Worm (Caenorhabditis elegans) whole organism, L4 larva: ENCODE data around the gene ttr-38.

Experiments used
- F49E8.2 ChIP-seq: sonication (generic microtip); optimal IDR thresholded peaks from 2 replicates; lab custom pipeline; 2016; ENCODE audit warnings: missing compliant biosample characterization, mild to moderate bottlenecking, missing genetic modification characterization, borderline replicate concordance
- T26A8.4 ChIP-seq: fragments of 200-800 bp; sonication (Bioruptor generic); IDR thresholded peaks from 2 replicates; pipeline ENCODE4 v1.3.6; 2022; ENCODE audit warnings: missing genetic modification characterization, missing compliant biosample characterization
- Y48G9A.11 ChIP-seq: fragments of 200-800 bp; sonication (Bioruptor generic); IDR thresholded peaks from 2 replicates; pipeline ENCODE4 v1.3.6; 2022; ENCODE audit warnings: missing genetic modification reagents, missing genetic modification characterization, missing compliant biosample characterization
- aha-1 ChIP-seq: fragments of 150-350 bp; peaks from one replicate; lab custom pipeline; 2014; ENCODE audit warnings: missing biosample characterization, missing genetic modification characterization
- ama-1 ChIP-seq: fragments of 150-350 bp; optimal IDR thresholded peaks from 2 replicates; lab custom pipeline; 2014; ENCODE audit warnings: inconsistent platforms, mixed read lengths
- ceh-28 ChIP-seq: fragments of 150-350 bp; optimal IDR thresholded peaks from 2 replicates; lab custom pipeline; 2014; ENCODE audit warnings: missing biosample characterization, missing genetic modification reagents, missing genetic modification characterization
- ceh-82 ChIP-seq: sonication (generic microtip); optimal IDR thresholded peaks from 2 replicates; lab custom pipeline; 2017; ENCODE audit warnings: missing biosample characterization, missing genetic modification characterization
- daf-16 ChIP-seq, 3 experiments: sonication (generic microtip); optimal IDR thresholded peaks; 2 replicates each; lab custom pipeline; 2016 to 2017; ENCODE audit warnings: missing genetic modification characterization in 3 of 3, missing genetic modification reagents in 3 of 3, mild to moderate bottlenecking in 2 of 3, missing compliant biosample characterization in 2 of 3, missing biosample characterization in 1 of 3, moderate library complexity in 1 of 3
- dmd-6 ChIP-seq: fragments of 200-800 bp; sonication (Bioruptor generic); IDR thresholded peaks from 2 replicates; pipeline ENCODE4 v1.3.6; 2022; ENCODE audit warnings: missing genetic modification reagents, missing genetic modification characterization, missing compliant biosample characterization
- dve-1 ChIP-seq: sonication (generic microtip); optimal IDR thresholded peaks from 2 replicates; lab custom pipeline; 2017; ENCODE audit warnings: antibody characterized with exemption, mild to moderate bottlenecking, missing genetic modification characterization, missing compliant biosample characterization; ENCODE audit not compliant: insufficient read depth
- egl-27 ChIP-seq: sonication (generic microtip); optimal IDR thresholded peaks from 3 replicates; lab custom pipeline; 2017; ENCODE audit warnings: missing biosample characterization, missing genetic modification reagents, missing genetic modification characterization
- fkh-10 ChIP-seq: fragments of 150-350 bp; optimal IDR thresholded peaks from 2 replicates; lab custom pipeline; 2014; ENCODE audit warnings: missing biosample characterization, missing genetic modification reagents, missing genetic modification characterization
- fos-1 ChIP-seq: fragments of 150-350 bp; optimal IDR thresholded peaks from 2 replicates; lab custom pipeline; 2014; ENCODE audit warnings: missing biosample characterization, missing genetic modification characterization
- gei-8 ChIP-seq: fragments of 200-800 bp; sonication (Bioruptor generic); optimal IDR thresholded peaks from 2 replicates; lab custom pipeline; 2018; ENCODE audit warnings: mild to moderate bottlenecking, missing genetic modification characterization, missing compliant biosample characterization
- hlh-30 ChIP-seq: sonication (generic microtip); optimal IDR thresholded peaks from 2 replicates; lab custom pipeline; 2017; ENCODE audit warnings: antibody characterized with exemption, mild to moderate bottlenecking, missing genetic modification characterization, missing compliant biosample characterization; ENCODE audit not compliant: insufficient read depth
- jun-1 ChIP-seq: fragments of 150-350 bp; optimal IDR thresholded peaks from 2 replicates; lab custom pipeline; 2014; ENCODE audit warnings: missing biosample characterization, missing genetic modification reagents, missing genetic modification characterization
- lin-13 ChIP-seq: fragments of 150-350 bp; optimal IDR thresholded peaks from 2 replicates; lab custom pipeline; 2014; ENCODE audit warnings: missing biosample characterization, missing genetic modification reagents, missing genetic modification characterization
- lin-15B ChIP-seq: fragments of 150-350 bp; sonication (generic microtip); optimal IDR thresholded peaks from 3 replicates; lab custom pipeline; 2014; ENCODE audit warnings: missing biosample characterization, missing genetic modification characterization
- lsy-2 ChIP-seq, 2 experiments: fragments of 150-350 bp in 1 of 2; sonication (generic microtip) in 1 of 2; optimal IDR thresholded peaks; 2 replicates each; lab custom pipeline; 2014 to 2017; ENCODE audit warnings: missing biosample characterization in 2 of 2, missing genetic modification characterization in 2 of 2
- mes-2 ChIP-seq: sonication (generic microtip); optimal IDR thresholded peaks from 2 replicates; lab custom pipeline; 2016; ENCODE audit warnings: missing genotype, mild to moderate bottlenecking, missing genetic modification characterization, missing compliant biosample characterization; ENCODE audit not compliant: poor library complexity, severe bottlenecking
- nhr-102 ChIP-seq: sonication (generic microtip); optimal IDR thresholded peaks from 2 replicates; lab custom pipeline; 2016; ENCODE audit warnings: mild to moderate bottlenecking, missing genetic modification characterization, moderate library complexity, missing compliant biosample characterization
- nhr-111 ChIP-seq: fragments of 200-800 bp; sonication (Bioruptor generic); optimal IDR thresholded peaks from 2 replicates; lab custom pipeline; 2018; ENCODE audit warnings: mild to moderate bottlenecking, missing genetic modification characterization, missing compliant biosample characterization
- nhr-25 ChIP-seq: sonication (generic microtip); optimal IDR thresholded peaks from 2 replicates; lab custom pipeline; 2017; ENCODE audit warnings: missing genetic modification characterization, mild to moderate bottlenecking, missing compliant biosample characterization, antibody characterized with exemption, moderate library complexity, borderline replicate concordance; ENCODE audit not compliant: insufficient read depth
- nhr-28 ChIP-seq: fragments of 150-350 bp; optimal IDR thresholded peaks from 2 replicates; lab custom pipeline; 2014; ENCODE audit warnings: missing biosample characterization, missing genetic modification characterization
- nhr-41 ChIP-seq: fragments of 200-800 bp; sonication (Bioruptor generic); IDR thresholded peaks from 2 replicates; pipeline ENCODE4 v1.3.6; 2022; ENCODE audit warnings: missing genetic modification reagents, missing genetic modification characterization, missing compliant biosample characterization
- nhr-48 ChIP-seq: sonication (generic microtip); optimal IDR thresholded peaks from 2 replicates; lab custom pipeline; 2016; ENCODE audit warnings: mild to moderate bottlenecking, missing genetic modification characterization, missing compliant biosample characterization
- nhr-6 ChIP-seq: fragments of 150-350 bp; optimal IDR thresholded peaks from 2 replicates; lab custom pipeline; 2014; ENCODE audit warnings: missing biosample characterization, missing genetic modification characterization
- nhr-76 ChIP-seq: fragments of 150-350 bp; optimal IDR thresholded peaks from 2 replicates; lab custom pipeline; 2014; ENCODE audit warnings: missing biosample characterization, missing genetic modification characterization
- nhr-77 ChIP-seq: fragments of 150-350 bp; optimal IDR thresholded peaks from 2 replicates; lab custom pipeline; 2014; ENCODE audit warnings: missing biosample characterization, missing genetic modification characterization
- pha-4 ChIP-seq, 2 experiments: fragments of 150-350 bp in 1 of 2; fragments of 200-800 bp in 1 of 2; sonication (Bioruptor generic) in 1 of 2; IDR thresholded peaks in 1 of 2; optimal IDR thresholded peaks in 1 of 2; 2 replicates each; pipeline versions ENCODE4 v1.3.6 to Lab custom; 2014 to 2022; ENCODE audit warnings: missing genetic modification characterization in 2 of 2, missing genetic modification reagents in 2 of 2, missing biosample characterization in 1 of 2, missing compliant biosample characterization in 1 of 2
- pqm-1 ChIP-seq: sonication (generic microtip); optimal IDR thresholded peaks from 2 replicates; lab custom pipeline; 2017; ENCODE audit warnings: missing biosample characterization, missing genetic modification characterization
- snpc-1.2 ChIP-seq: fragments of 200-800 bp; sonication (Bioruptor generic); IDR thresholded peaks from 2 replicates; pipeline ENCODE4 v1.3.6; 2022; ENCODE audit warnings: missing genetic modification reagents, missing genetic modification characterization, missing compliant biosample characterization
- spr-1 ChIP-seq: sonication (generic microtip); optimal IDR thresholded peaks from 2 replicates; lab custom pipeline; 2016; ENCODE audit warnings: mild to moderate bottlenecking, missing genetic modification characterization, missing compliant biosample characterization
- unc-39 ChIP-seq: sonication (generic microtip); optimal IDR thresholded peaks from 2 replicates; lab custom pipeline; 2017; ENCODE audit warnings: missing biosample characterization, missing genetic modification characterization
- unc-62 ChIP-seq, 3 experiments: fragments of 150-350 bp in 1 of 3; sonication (generic microtip); optimal IDR thresholded peaks in 2 of 3; peaks in 1 of 3; 1 replicate in 1 of 3; 2 replicates in 2 of 3; lab custom pipeline; 2014 to 2017; ENCODE audit warnings: missing biosample characterization in 3 of 3, missing genetic modification characterization in 3 of 3, missing genetic modification reagents in 3 of 3, missing genotype in 1 of 3
- zip-11 ChIP-seq: fragments of 200-800 bp; sonication (Bioruptor generic); IDR thresholded peaks from 2 replicates; pipeline ENCODE4 v1.3.6; 2022; ENCODE audit warnings: missing genetic modification characterization, missing compliant biosample characterization
- ztf-7 ChIP-seq: fragments of 150-350 bp; optimal IDR thresholded peaks from 2 replicates; lab custom pipeline; 2014; ENCODE audit warnings: missing biosample characterization, missing genetic modification characterization

ttr-38 gene

DNA sequence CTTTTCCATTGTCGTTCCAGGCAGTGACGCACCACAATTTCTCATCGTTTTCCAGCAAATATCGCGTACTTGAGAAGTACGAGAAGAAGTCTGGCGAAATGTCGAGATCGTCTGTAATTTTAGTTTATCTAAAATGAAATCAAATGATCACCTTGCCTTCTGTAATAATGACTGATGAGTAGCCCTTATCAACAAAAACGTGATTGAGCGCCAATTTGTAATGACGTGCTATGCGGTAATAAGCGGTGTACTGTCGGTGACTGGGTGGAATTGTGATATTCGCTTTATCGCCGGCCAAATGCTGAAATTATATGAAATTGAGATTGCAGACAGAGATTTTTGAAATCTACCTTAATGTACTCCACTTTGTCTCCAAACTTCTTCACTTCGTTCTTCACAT is 18.8 kb downstream of the ttr-38 start (continued):
- TF ChIP-seq Y48G9A.11 = no peak
- no peak for TF ChIP-seq jun-1 (tag; lab: Kevin White, UChicago)
- TF ChIP-seq nhr-41 (GFP tag; lab: Robert Waterston, UW) = no peak
- TF ChIP-seq mes-2 = no peak
- no peak for TF ChIP-seq ceh-82 (tag; lab: Kevin White, UChicago)

DNA sequence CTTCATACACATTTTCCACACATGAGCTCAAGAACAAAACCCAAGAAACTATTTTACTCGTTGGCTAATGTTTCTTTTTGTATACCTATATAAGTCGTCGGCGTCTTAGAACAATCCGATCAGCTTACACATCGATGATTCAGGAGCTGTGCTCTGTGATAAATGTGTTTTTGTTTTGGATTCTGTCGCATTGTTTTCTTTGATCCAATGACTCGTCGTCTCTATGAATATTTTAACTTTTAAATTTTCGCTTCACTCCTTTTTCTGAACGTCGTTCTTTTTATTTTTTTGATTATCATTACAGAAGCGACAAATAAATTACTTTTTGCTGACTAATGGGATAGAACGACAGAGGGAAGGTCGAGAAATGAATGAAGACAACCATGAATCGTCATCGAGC is 23.0 kb downstream of the ttr-38 start, which contains the start of gene B0416.3:
Gene B0416.3 (plus strand): TSS at position 301 of the 400 bp plus-strand sequence.
- TF ChIP-seq egl-27 = no peak
- no peak for TF ChIP-seq nhr-76 (tag; lab: Kevin White, UChicago)
- no peak for TF ChIP-seq F49E8.2 (tag; lab: Kevin White, UChicago)
- no peak for TF ChIP-seq fkh-10
- no peak for TF ChIP-seq snpc-1.2 (GFP tag; lab: Robert Waterston, UW)

DNA sequence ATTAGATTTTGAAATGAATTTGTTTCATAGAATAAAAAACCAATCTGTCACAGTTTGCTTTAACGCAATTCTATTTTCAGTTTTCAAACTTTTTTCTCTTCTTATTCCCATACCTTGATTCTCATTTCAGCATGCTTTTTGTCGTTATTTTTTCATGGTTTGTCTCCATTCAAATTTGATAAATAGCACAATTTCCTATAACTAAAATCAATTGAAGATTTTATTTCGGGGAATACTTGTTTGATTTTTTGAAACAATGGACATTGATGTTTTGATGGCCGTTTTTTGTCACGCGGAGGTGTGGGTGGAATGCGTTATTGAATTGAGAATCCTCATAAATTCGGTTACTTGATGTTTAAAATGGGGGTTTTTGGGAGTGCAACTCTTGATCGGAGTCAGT is 31.3 kb downstream of the ttr-38 start, which contains the start of gene B0416.11:
Gene B0416.11 (minus strand): TSS at position 101 of the 400 bp plus-strand sequence.
- TF ChIP-seq ceh-82 (tag; lab: Kevin White, UChicago) (no peak), snpc-1.2 (GFP tag; lab: Robert Waterston, UW) (no peak), nhr-48 (tag; lab: Kevin White, UChicago) (no peak), ceh-28 (no peak), ztf-7 (tag; lab: Kevin White, UChicago) (no peak), unc-39 (tag; lab: Kevin White, UChicago) (no peak)

DNA sequence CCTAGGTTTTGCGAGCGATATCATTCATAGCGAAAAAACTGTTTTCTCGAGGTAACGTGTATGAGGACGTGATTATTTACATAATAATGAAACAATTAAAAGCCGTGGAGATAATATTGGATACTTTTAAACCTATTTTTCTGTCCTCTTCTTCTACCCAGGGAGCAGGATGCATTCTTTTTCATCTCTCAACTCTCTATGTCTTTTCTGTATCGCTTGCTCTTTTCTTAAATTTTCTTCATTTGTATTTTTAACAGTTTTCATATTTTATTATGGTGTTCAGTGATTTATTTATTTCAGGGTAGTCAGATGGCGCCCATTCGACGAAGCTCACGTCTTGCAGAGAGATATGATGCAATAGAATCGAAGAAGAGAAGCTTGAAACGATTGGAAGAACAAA is 35.6 kb downstream of the ttr-38 start, which contains the start of gene B0416.4:
Gene B0416.4 (plus strand): TSS at position 301 of the 400 bp plus-strand sequence.
- TF ChIP-seq snpc-1.2 (GFP tag; lab: Robert Waterston, UW) = no peak
- TF ChIP-seq nhr-102 (tag; lab: Kevin White, UChicago) = no peak
- no peak for TF ChIP-seq spr-1 (tag; lab: Kevin White, UChicago)
- TF ChIP-seq lsy-2 (tag; optimal IDR thresholded peaks at IDR 0.05; lab: Kevin White, UChicago) = no peak
- TF ChIP-seq jun-1 (tag; lab: Kevin White, UChicago) = no peak
- no peak for TF ChIP-seq zip-11 (GFP tag; lab: Robert Waterston, UW)

DNA sequence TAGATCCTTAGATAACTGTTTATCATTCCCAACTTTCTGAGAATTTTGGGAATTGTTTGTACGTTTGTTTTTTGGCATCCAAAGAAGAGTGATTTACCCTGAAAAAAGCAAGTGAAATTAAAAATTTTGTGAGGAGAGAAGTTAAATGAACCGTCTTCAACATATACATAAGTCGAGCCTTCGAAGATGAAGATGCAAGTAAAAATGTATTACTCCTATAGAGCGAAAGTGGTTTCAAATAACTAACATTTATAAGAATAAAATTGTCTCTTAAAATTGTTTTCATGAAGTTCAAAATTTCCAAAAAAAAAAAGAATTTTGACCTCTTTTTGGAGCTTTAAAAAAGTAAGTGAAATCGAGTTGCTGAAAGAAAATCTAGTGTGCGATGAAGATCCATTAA is 39.7 kb downstream of the ttr-38 start, which contains the start of gene B0416.10:
Gene B0416.10 (minus strand): TSS at position 101 of the 400 bp plus-strand sequence.
- TF ChIP-seq lsy-2 (tag; optimal IDR thresholded peaks at IDR 0.05; lab: Kevin White, UChicago) (no peak), hlh-30 (tag; lab: Kevin White, UChicago) (no peak), fos-1 (tag; lab: Kevin White, UChicago) (no peak), daf-16 (GFP tag; optimal IDR thresholded peaks at IDR 0.05; lab: Kevin White, UChicago) (no peak), daf-16 (tag; optimal IDR thresholded peaks at IDR 0.05; lab: Kevin White, UChicago) (no peak), gei-8 (no peak), nhr-25 (tag; lab: Kevin White, UChicago) (no peak), lin-15B (no peak), nhr-111 (GFP tag; lab: Kevin White, UChicago) (no peak), mes-2 (no peak)

DNA sequence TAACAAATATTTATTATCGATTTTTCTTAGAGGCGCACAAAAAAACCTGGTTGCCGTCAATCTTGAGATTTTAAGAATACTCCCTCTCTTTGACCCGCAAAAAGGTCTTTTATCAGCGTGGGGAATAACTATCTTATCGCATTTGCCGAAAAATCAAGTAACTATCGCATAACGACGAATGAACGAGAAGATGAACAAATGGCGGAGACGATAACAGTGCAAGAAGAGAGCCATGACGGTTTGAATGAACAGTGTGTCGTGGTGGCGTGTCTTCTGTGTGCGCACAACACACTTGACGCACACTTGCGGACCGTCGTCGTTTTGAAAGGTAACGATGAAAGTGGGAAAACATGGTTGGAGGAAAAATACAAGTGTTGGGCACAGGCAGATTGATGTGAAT is 42.4 kb downstream of the ttr-38 start:
- TF ChIP-seq pqm-1 (tag; lab: Kevin White, UChicago) = peak; percentile 80
- TF ChIP-seq nhr-28 (tag; lab: Kevin White, UChicago) = peak; percentile 75
- no peak for TF ChIP-seq nhr-76 (tag; lab: Kevin White, UChicago)
- TF ChIP-seq T26A8.4 (GFP tag; lab: Robert Waterston, UW) = no peak
- TF ChIP-seq nhr-6 (tag; lab: Kevin White, UChicago) = peak; percentile 51
- TF ChIP-seq ama-1 (lab: Kevin White, UChicago) = no peak
- peak in 1 of 2 experiments; percentile 43 for TF ChIP-seq unc-62 (GFP tag; optimal IDR thresholded peaks at IDR 0.05 in 1 of 2; lab: Kevin White, UChicago)
- no peak for TF ChIP-seq unc-62 (tag; optimal IDR thresholded peaks at IDR 0.05; lab: Kevin White, UChicago)
- TF ChIP-seq nhr-77 (tag; lab: Kevin White, UChicago) = peak; percentile 25
- peak; percentile 87 for TF ChIP-seq dve-1 (tag; lab: Kevin White, UChicago)
- TF ChIP-seq dmd-6 (GFP tag; lab: Robert Waterston, UW) = peak; percentile 82
- peak; percentile 52; the same call in 1 of the 2 replicates for TF ChIP-seq nhr-41 (GFP tag; lab: Robert Waterston, UW)
- peak; percentile 18 for TF ChIP-seq lin-13
- peak; percentile 94 for TF ChIP-seq aha-1 (tag; lab: Kevin White, UChicago)
- 0 out of 2 replicates have a peak, but pooled peaks have one; percentile 35 for TF ChIP-seq pha-4 (GFP tag; IDR thresholded peaks at IDR 0.05; lab: Robert Waterston, UW)
- TF ChIP-seq pha-4 (tag; optimal IDR thresholded peaks at IDR 0.05; lab: Kevin White, UChicago) = no peak
